Fruit fly (Drosophila melanogaster) whole organism, embryonic: ENCODE measurements around the gene CG1703.

Experiments
- Antp ChIP-seq: fragments of 200-800 bp; sonication (Bioruptor generic); optimal IDR thresholded peaks from 3 replicates; lab custom pipeline; 2016; ENCODE audit warnings: missing biosample characterization, missing genetic modification characterization
- Awh ChIP-seq: fragments of 200-800 bp; sonication (Bioruptor generic); IDR thresholded peaks from 2 replicates; pipeline ENCODE4, ENCODE4 v1.3.6; 2022; ENCODE audit warnings: missing biosample characterization, missing genetic modification characterization
- Blimp-1 ChIP-seq: fragments of 200-800 bp; sonication (Bioruptor generic); optimal IDR thresholded peaks from 3 replicates; lab custom pipeline; 2018; ENCODE audit warnings: missing biosample characterization, missing genetic modification characterization, mild to moderate bottlenecking, moderate library complexity, missing genetic modification reagents
- C15 ChIP-seq: fragments of 200-800 bp; sonication (Bioruptor generic); IDR thresholded peaks from 3 replicates; pipeline ENCODE4 v1.3.6; 2022; ENCODE audit warnings: missing biosample characterization, missing genetic modification characterization
- CG11695 ChIP-seq: fragments of 200-800 bp; sonication (Bioruptor generic); IDR thresholded peaks from 3 replicates; pipeline ENCODE4 v1.3.6; 2022; ENCODE audit warnings: missing biosample characterization, missing genetic modification characterization
- CG12219 ChIP-seq: fragments of 200-800 bp; sonication (Bioruptor generic); optimal IDR thresholded peaks from 3 replicates; lab custom pipeline; 2018; ENCODE audit warnings: missing biosample characterization, mild to moderate bottlenecking, missing genetic modification characterization
- CG12391 ChIP-seq: fragments of 200-800 bp; sonication (Bioruptor generic); optimal IDR thresholded peaks from 3 replicates; lab custom pipeline; 2018; ENCODE audit warnings: missing biosample characterization, mild to moderate bottlenecking, missing genetic modification characterization, moderate library complexity
- CG12769 ChIP-seq: fragments of 200-800 bp; sonication (Bioruptor generic); optimal IDR thresholded peaks from 2 replicates; lab custom pipeline; 2019; ENCODE audit warnings: missing biosample characterization, mild to moderate bottlenecking, missing genetic modification characterization, moderate library complexity
- CG13624 ChIP-seq: fragments of 200-800 bp; sonication (Bioruptor generic); optimal IDR thresholded peaks from 2 replicates; lab custom pipeline; 2016; ENCODE audit warnings: missing biosample characterization, missing genetic modification characterization
- CG14050 ChIP-seq: fragments of 200-800 bp; sonication (Bioruptor generic); IDR thresholded peaks from 3 replicates; pipeline ENCODE4 v1.3.6; 2022; ENCODE audit warnings: missing biosample characterization, missing genetic modification characterization
- CG16779 ChIP-seq: fragments of 200-800 bp; sonication (Bioruptor generic); IDR thresholded peaks from 2 replicates; pipeline ENCODE4 v1.3.6; 2022; ENCODE audit warnings: missing biosample characterization, missing genetic modification characterization
- CG17612 ChIP-seq: fragments of 200-800 bp; sonication (Bioruptor generic); IDR thresholded peaks from 2 replicates; pipeline ENCODE4 v1.3.6; 2022; ENCODE audit warnings: missing biosample characterization, missing genetic modification characterization
- CG2199 ChIP-seq: fragments of 200-800 bp; sonication (Bioruptor generic); IDR thresholded peaks from 3 replicates; pipeline ENCODE4 v1.3.6; 2022; ENCODE audit warnings: missing biosample characterization, missing genetic modification characterization
- CG3065 ChIP-seq: fragments of 200-800 bp; sonication (Bioruptor generic); optimal IDR thresholded peaks from 2 replicates; lab custom pipeline; 2016; ENCODE audit warnings: missing biosample characterization, missing genetic modification characterization
- CG32532 ChIP-seq: fragments of 200-800 bp; sonication (Bioruptor generic); IDR thresholded peaks from 2 replicates; pipeline ENCODE4 v1.3.6; 2022; ENCODE audit warnings: missing biosample characterization, missing genetic modification characterization
- CG34422 ChIP-seq: fragments of 200-800 bp; sonication (Bioruptor generic); IDR thresholded peaks from 3 replicates; pipeline ENCODE4 v1.3.6; 2022; ENCODE audit warnings: missing biosample characterization, missing genetic modification characterization
- CG4707 ChIP-seq: fragments of 200-800 bp; sonication (Bioruptor generic); optimal IDR thresholded peaks from 2 replicates; lab custom pipeline; 2018; ENCODE audit warnings: missing biosample characterization, mild to moderate bottlenecking, missing genetic modification characterization, moderate library complexity
- CG6254 ChIP-seq: fragments of 200-800 bp; sonication (Bioruptor generic); optimal IDR thresholded peaks from 3 replicates; lab custom pipeline; 2017; ENCODE audit warnings: mild to moderate bottlenecking, missing biosample characterization, missing genetic modification reagents, missing genetic modification characterization
- CG6272 ChIP-seq: fragments of 200-800 bp; sonication (Bioruptor generic); IDR thresholded peaks from 2 replicates; pipeline ENCODE4 v1.3.6; 2022; ENCODE audit warnings: missing biosample characterization, missing genetic modification characterization
- CG7745 ChIP-seq: fragments of 200-800 bp; sonication (Bioruptor generic); optimal IDR thresholded peaks from 2 replicates; lab custom pipeline; 2018; ENCODE audit warnings: missing biosample characterization, mild to moderate bottlenecking, missing genetic modification characterization, moderate library complexity
- CG9817 ChIP-seq: fragments of 200-800 bp; sonication (Bioruptor generic); optimal IDR thresholded peaks from 2 replicates; lab custom pipeline; 2018; ENCODE audit warnings: missing biosample characterization, mild to moderate bottlenecking, missing genetic modification characterization, moderate library complexity
- CkIIα-i1 ChIP-seq: fragments of 200-800 bp; sonication (Bioruptor generic); IDR thresholded peaks from 2 replicates; pipeline ENCODE4 v1.3.6; 2022; ENCODE audit warnings: missing biosample characterization, missing genetic modification characterization
- D19B ChIP-seq: fragments of 200-800 bp; sonication (Bioruptor generic); optimal IDR thresholded peaks from 2 replicates; lab custom pipeline; 2017; ENCODE audit warnings: missing biosample characterization, mild to moderate bottlenecking, missing genetic modification characterization
- Dad ChIP-seq: fragments of 200-800 bp; sonication (Bioruptor generic); optimal IDR thresholded peaks from 3 replicates; lab custom pipeline; 2016; ENCODE audit warnings: missing biosample characterization, missing genetic modification characterization
- Dref ChIP-seq: fragments of 200-800 bp; sonication (Bioruptor generic); IDR thresholded peaks from 2 replicates; pipeline ENCODE4 v1.3.6; 2022; ENCODE audit warnings: missing biosample characterization, missing genetic modification characterization
- Gug ChIP-seq: fragments of 200-800 bp; sonication (Bioruptor generic); IDR thresholded peaks from 4 replicates; pipeline ENCODE4 v1.3.6; 2022; ENCODE audit warnings: missing biosample characterization, missing genetic modification characterization
- Hey ChIP-seq: fragments of 200-800 bp; sonication (Bioruptor generic); optimal IDR thresholded peaks from 3 replicates; lab custom pipeline; 2018; ENCODE audit warnings: missing biosample characterization, mild to moderate bottlenecking, missing genetic modification characterization
- HmgD ChIP-seq: fragments of 200-800 bp; sonication (Bioruptor generic); optimal IDR thresholded peaks from 3 replicates; lab custom pipeline; 2016; ENCODE audit warnings: missing biosample characterization, missing genetic modification characterization
- Hr78 ChIP-seq, 2 experiments: fragments of 200-800 bp in 1 of 2; fragments of >200 bp in 1 of 2; sonication (Bioruptor generic) in 1 of 2; optimal IDR thresholded peaks; 2 replicates each; lab custom pipeline; 2017 to 2019; ENCODE audit warnings: missing biosample characterization in 2 of 2, missing genetic modification characterization in 2 of 2, mild to moderate bottlenecking in 1 of 2, moderate library complexity in 1 of 2
- PHDP ChIP-seq: fragments of 200-800 bp; sonication (Bioruptor generic); optimal IDR thresholded peaks from 3 replicates; lab custom pipeline; 2018; ENCODE audit warnings: missing biosample characterization, mild to moderate bottlenecking, missing genetic modification characterization, moderate library complexity
- Ptx1 ChIP-seq: fragments of 200-800 bp; sonication (Bioruptor generic); IDR thresholded peaks from 2 replicates; pipeline ENCODE4 v1.3.6; 2022; ENCODE audit warnings: missing biosample characterization, missing genetic modification characterization
- Sox102F ChIP-seq: fragments of 200-800 bp; sonication (Bioruptor generic); optimal IDR thresholded peaks from 2 replicates; lab custom pipeline; 2018; ENCODE audit warnings: missing biosample characterization, mild to moderate bottlenecking, missing genetic modification characterization, moderate library complexity
- ase ChIP-seq: fragments of 200-800 bp; sonication (Bioruptor generic); IDR thresholded peaks from 3 replicates; pipeline ENCODE4 v1.3.6; 2022; ENCODE audit warnings: missing biosample characterization, missing genetic modification characterization
- ci ChIP-seq: fragments of 200-800 bp; sonication (Bioruptor generic); IDR thresholded peaks from 3 replicates; pipeline ENCODE4 v1.3.6; 2022; ENCODE audit warnings: missing biosample characterization, missing genetic modification characterization
- cwo ChIP-seq: fragments of 200-800 bp; sonication (Bioruptor generic); optimal IDR thresholded peaks from 3 replicates; lab custom pipeline; 2017; ENCODE audit warnings: missing biosample characterization, missing genetic modification characterization, mild to moderate bottlenecking, moderate library complexity, missing genetic modification reagents
- dpn ChIP-seq, 2 experiments: fragments of 200-800 bp; sonication (Bioruptor generic); optimal IDR thresholded peaks; 3 replicates each; lab custom pipeline; 2016; ENCODE audit warnings: missing biosample characterization in 2 of 2, missing genetic modification characterization in 2 of 2
- emc ChIP-seq: fragments of 200-800 bp; sonication (Bioruptor generic); optimal IDR thresholded peaks from 2 replicates; lab custom pipeline; 2016; ENCODE audit warnings: missing biosample characterization, missing genetic modification characterization
- fu2 ChIP-seq: fragments of 200-800 bp; sonication (Bioruptor generic); optimal IDR thresholded peaks from 2 replicates; lab custom pipeline; 2016; ENCODE audit warnings: missing biosample characterization, missing genetic modification characterization
- gsb-n ChIP-seq: fragments of 200-800 bp; sonication (Bioruptor generic); optimal IDR thresholded peaks from 3 replicates; lab custom pipeline; 2018; ENCODE audit warnings: missing biosample characterization, mild to moderate bottlenecking, missing genetic modification characterization
- salm ChIP-seq: fragments of 200-800 bp; sonication (Bioruptor generic); optimal IDR thresholded peaks from 2 replicates; lab custom pipeline; 2018; ENCODE audit warnings: missing biosample characterization, mild to moderate bottlenecking, missing genetic modification characterization
- sens-2 ChIP-seq: fragments of 200-800 bp; sonication (Bioruptor generic); IDR thresholded peaks from 2 replicates; pipeline ENCODE4 v1.3.6; 2022; ENCODE audit warnings: missing biosample characterization, missing genetic modification characterization
- shn ChIP-seq: fragments of 200-800 bp; sonication (Bioruptor generic); optimal IDR thresholded peaks from 3 replicates; lab custom pipeline; 2016; ENCODE audit warnings: missing biosample characterization, missing genetic modification characterization
- slou ChIP-seq: fragments of 200-800 bp; sonication (Bioruptor generic); optimal IDR thresholded peaks from 3 replicates; lab custom pipeline; 2016; ENCODE audit warnings: missing biosample characterization, missing genetic modification characterization
- slp2 ChIP-seq: fragments of 200-800 bp; sonication (Bioruptor generic); optimal IDR thresholded peaks from 2 replicates; lab custom pipeline; 2016; ENCODE audit warnings: missing biosample characterization, missing genetic modification characterization
- stwl ChIP-seq: fragments of 200-800 bp; sonication (Bioruptor generic); optimal IDR thresholded peaks from 3 replicates; lab custom pipeline; 2018; ENCODE audit warnings: missing biosample characterization, mild to moderate bottlenecking, missing genetic modification characterization, moderate library complexity
- ttk ChIP-seq: fragments of 200-800 bp; sonication (Bioruptor generic); IDR thresholded peaks from 2 replicates; pipeline ENCODE4 v2.1.2; 2022; ENCODE audit warnings: missing biosample characterization, missing genetic modification characterization
- tup ChIP-seq: fragments of 200-800 bp; sonication (Bioruptor generic); optimal IDR thresholded peaks from 2 replicates; lab custom pipeline; 2016; ENCODE audit warnings: missing biosample characterization, mild to moderate bottlenecking, missing genetic modification characterization, moderate library complexity
- vnd ChIP-seq: fragments of 200-800 bp; sonication (Bioruptor generic); IDR thresholded peaks from 3 replicates; pipeline ENCODE4 v1.3.6; 2022; ENCODE audit warnings: missing biosample characterization, missing genetic modification characterization; ENCODE audit not compliant: partially characterized antibody
- wek ChIP-seq: fragments of 200-800 bp; sonication (Bioruptor generic); optimal IDR thresholded peaks from 3 replicates; lab custom pipeline; 2018; ENCODE audit warnings: missing biosample characterization, mild to moderate bottlenecking, missing genetic modification characterization, moderate library complexity
- yki ChIP-seq: fragments of >200 bp; optimal IDR thresholded peaks from 3 replicates; lab custom pipeline; 2018

Gene CG1703

dm6 chrX:11580200-11580840 lies 31.4 kb upstream of the CG1703 start, which contains the start of gene nod (continued):
- TF ChIP-seq Dref (GFP tag; lab: Robert Waterston, UW) (peak; percentile 57), vnd (GFP tag; lab: Robert Waterston, UW) (no peak), Ptx1 (peak; percentile 58), cwo (GFP tag; lab: Kevin White, UChicago) (peak; percentile 46), shn (GFP tag; lab: Kevin White, UChicago) (peak; percentile 67), Awh (GFP tag; lab: Robert Waterston, UW) (0 out of 2 replicates have a peak, but pooled peaks have one; percentile 37), CG17612 (GFP tag; lab: Robert Waterston, UW) (no peak), ci (peak; percentile 76; the same call in 2 of the 3 replicates), CG6254 (GFP tag; lab: Kevin White, UChicago) (no peak), Dad (peak; percentile 51), CG32532 (peak; percentile 53; the same call in 1 of the 2 replicates), CG12219 (peak; percentile 28), slou (GFP tag; lab: Kevin White, UChicago) (no peak), Sox102F (peak; percentile 58), Hr78 (GFP tag; optimal IDR thresholded peaks at IDR 0.05; lab: Kevin White, UChicago) (no peak), CG13624 (peak; percentile 55), wek (GFP tag; lab: Kevin White, UChicago) (no peak), dpn (GFP tag; optimal IDR thresholded peaks at IDR 0.05; lab: Kevin White, UChicago) (peak; percentile 62 to 75), slp2 (GFP tag; lab: Kevin White, UChicago) (peak; percentile 63), Antp (peak; percentile 75), PHDP (tag; lab: Kevin White, UChicago) (peak; percentile 59), HmgD (peak; percentile 55), CG6272 (GFP tag; lab: Robert Waterston, UW) (peak; percentile 48; the same call in 1 of the 2 replicates), stwl (tag; lab: Kevin White, UChicago) (peak; percentile 66), CG12391 (tag; lab: Kevin White, UChicago) (peak; percentile 63), CG2199 (GFP tag; lab: Robert Waterston, UW) (0 out of 3 replicates have a peak, but pooled peaks have one; percentile 14), C15 (no peak), CG11695 (GFP tag; lab: Robert Waterston, UW) (peak; percentile 76), CkIIα-i1 (no peak), Blimp-1 (peak; percentile 44), CG4707 (peak; percentile 6), ttk (peak; percentile 49), salm (tag; lab: Kevin White, UChicago) (peak; percentile 31), CG16779 (GFP tag; lab: Robert Waterston, UW) (no peak), gsb-n (peak; percentile 22), ase (GFP tag; lab: Robert Waterston, UW) (no peak), emc (GFP tag; lab: Kevin White, UChicago) (peak; percentile 37), sens-2 (GFP tag; lab: Robert Waterston, UW) (no peak), CG7745 (tag; lab: Kevin White, UChicago) (no peak), Hey (tag; lab: Kevin White, UChicago) (no peak), CG9817 (tag; lab: Kevin White, UChicago) (peak; percentile 61), CG12769 (tag; lab: Kevin White, UChicago) (peak; percentile 73), CG3065 (GFP tag; lab: Kevin White, UChicago) (peak; percentile 42), tup (GFP tag; lab: Kevin White, UChicago) (no peak), yki (no peak), CG14050 (GFP tag; lab: Robert Waterston, UW) (peak; percentile 28; the same call in 1 of the 3 replicates), Gug (GFP tag; lab: Robert Waterston, UW) (peak; percentile 36; the same call in 1 of the 4 replicates), D19B (no peak), fu2 (GFP tag; lab: Kevin White, UChicago) (peak; percentile 66), CG34422 (GFP tag; lab: Robert Waterston, UW) (no peak)
